Worm (Caenorhabditis elegans) whole organism, dauer: Measurements from ENCODE around the gene mpz-5.

ENCODE experiments used
- unc-62 ChIP-seq: sonication (generic microtip); optimal IDR thresholded peaks from 2 replicates; lab custom pipeline; 2017; ENCODE audit warnings: missing biosample characterization, missing genetic modification reagents, missing genetic modification characterization

mpz-5 gene

DNA sequence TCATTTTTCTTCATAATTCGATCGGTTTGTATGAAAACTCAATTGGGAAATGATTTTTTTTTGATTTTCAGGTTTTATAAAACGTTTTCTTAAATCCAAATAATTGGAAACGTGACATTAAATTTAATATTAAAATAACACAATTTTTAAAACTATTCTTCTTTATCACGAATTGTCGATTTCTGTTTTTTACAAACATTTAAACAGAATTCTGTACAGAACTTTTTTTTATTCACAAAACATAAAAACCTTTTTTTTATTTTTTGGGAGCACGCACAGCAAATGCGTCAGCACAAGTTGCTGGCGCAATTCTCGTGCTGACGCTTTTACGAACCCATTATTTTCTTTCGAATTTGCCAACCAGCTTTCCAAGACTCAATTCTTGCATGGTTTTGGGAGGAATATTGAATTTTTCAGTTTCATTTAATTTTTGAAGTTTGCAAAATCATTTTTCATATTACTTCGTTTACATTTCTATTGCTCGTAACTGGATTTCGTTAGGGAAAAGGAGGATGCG, at the start of gene mpz-5:
Gene mpz-5 (minus strand): TSS at position 51 of the 517 bp plus-strand sequence.
- TF ChIP-seq unc-62 (GFP tag; lab: Kevin White, UChicago): no peak

DNA sequence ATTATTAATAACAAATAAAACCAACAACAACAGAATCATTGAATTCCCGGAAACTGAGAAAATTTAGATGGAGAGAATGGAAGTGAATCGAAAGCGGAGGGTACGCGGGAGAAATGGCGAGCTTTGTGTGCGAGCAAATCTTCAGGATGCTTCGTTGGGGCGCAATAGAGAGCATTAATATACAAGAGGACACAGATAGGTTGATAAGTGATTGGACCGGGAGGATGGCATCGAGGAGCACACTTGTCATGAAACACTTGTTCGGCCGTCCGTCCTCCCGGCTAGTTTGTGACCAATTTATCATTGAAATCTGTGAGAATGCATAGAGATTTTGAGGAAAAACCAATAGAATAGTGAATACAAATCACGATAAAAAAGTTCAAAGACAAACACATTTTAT, 48.6 kb upstream of the mpz-5 start:
- no peak for TF ChIP-seq unc-62 (GFP tag; lab: Kevin White, UChicago)

DNA sequence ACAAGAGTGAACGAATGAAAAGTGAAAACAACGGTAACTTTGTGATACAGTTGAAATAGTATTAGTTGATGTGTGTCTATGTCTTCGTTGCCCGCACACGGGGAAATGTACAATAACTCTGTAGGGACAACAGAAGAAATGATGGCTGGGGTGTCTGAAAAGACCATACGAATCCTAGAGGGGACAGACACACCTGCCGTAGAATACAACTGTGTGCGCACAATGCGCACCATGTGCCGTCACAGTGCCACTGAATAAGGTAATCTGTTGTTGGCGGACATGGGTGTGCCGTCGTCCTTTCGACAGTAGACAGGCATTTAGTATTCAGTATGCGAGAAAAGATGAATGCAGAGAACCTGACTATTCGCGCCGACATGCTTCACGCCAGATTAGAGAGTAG, 47.6 kb upstream of the mpz-5 start:
- no peak for TF ChIP-seq unc-62 (GFP tag; lab: Kevin White, UChicago)

DNA sequence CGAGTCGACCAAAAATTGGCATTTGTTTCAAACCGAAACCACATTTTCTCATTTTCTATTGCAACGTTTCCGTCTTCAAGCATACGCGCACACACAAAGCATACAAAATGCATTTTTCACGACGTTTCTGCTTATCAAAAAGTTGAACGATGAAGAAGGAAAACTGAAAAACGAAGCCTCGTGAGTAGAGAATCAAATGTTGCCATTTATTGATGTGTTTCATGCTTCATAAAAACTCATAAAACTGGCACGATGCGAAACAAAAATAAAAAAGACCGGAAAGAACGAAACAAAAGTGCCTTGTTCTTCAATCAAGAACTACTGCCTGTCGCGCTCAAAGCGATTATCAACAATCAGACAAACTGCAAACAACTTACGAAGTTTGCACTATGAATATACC, 46.8 kb upstream of the mpz-5 start:
- TF ChIP-seq unc-62 (GFP tag; lab: Kevin White, UChicago): no peak

DNA sequence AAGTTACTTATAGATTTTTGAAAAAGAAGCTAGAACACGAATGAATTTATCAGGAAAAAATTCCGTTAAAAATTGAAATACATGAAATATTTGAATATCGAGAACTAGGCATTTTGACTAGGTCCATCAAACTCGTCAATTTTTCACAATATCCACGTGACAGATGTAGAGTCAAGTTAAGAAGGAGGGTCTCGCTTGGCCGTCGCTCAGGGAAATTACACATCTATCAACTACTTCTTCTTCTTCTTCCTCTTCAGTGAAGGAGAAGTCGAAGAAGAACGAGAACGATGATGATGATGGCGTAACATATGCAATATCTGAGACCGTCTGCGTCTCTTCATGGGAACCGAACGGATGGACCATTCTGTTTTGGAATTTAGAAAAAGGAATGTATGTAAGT, 46.3 kb upstream of the mpz-5 start:
- no peak for TF ChIP-seq unc-62 (GFP tag; lab: Kevin White, UChicago)

DNA sequence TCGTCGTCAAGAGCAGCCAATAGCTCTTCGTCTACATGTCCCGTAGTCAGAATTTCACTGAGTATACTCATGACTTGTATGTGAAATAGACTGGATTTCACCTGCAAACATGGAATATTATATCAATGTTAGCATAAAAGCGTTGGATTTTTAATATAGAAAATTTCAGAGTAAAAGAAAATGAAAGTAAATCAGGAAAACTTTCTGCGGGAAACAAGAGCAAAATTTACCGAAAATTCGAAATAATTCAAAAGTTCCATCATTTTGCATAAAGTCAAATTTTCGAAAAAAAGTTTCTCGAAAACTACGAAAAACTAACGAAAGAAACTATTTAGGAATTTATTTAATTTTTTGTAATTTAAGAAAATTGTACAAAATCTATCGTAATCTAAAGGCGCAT, 44.2 kb upstream of the mpz-5 start, which contains the start of gene F13B12.6:
Gene F13B12.6 (minus strand): TSS at position 101 of the 400 bp plus-strand sequence.
- no peak for TF ChIP-seq unc-62 (GFP tag; lab: Kevin White, UChicago)

DNA sequence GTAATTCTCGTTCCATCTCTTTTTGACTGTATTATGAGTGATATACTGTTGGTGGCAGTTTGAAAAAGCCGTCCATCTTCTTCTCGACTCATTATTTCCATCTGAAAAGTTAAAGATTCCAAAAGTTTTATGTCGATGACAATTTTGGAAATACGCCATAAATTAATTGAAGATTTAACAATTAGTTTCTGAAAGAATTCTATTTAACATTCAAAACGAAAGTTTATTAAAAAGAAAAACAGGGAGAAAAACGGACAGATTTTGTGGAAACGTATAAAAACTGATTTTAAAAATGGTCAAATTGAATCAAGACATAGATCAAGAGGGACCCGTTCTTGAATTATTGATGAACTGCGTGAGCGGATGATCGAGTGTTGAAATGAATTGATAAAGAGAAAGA, 40.2 kb upstream of the mpz-5 start, which contains the start of gene R10H10.7:
Gene R10H10.7 (minus strand): TSS at position 101 of the 400 bp plus-strand sequence.
- TF ChIP-seq unc-62 (GFP tag; lab: Kevin White, UChicago): no peak

DNA sequence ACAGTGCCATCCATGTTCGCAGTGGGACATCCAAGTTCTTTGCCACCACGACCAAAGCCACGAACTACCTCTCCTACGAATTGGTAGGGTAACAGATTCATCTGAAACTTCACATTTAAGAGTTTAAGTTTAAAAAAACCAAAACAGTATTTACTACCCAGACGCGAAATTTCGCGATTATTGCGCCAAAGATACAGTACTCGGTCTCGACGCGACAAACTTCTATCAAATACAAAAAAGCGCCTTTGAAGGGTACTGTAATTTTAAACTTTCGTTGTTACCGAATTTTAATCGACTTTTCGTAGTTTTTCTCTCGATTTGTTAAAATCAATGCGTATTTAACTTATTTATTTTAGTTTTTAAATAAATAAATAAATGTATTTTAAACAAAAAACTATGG, 35.8 kb upstream of the mpz-5 start, which contains the start of gene rfk-1:
Gene rfk-1 (minus strand): TSS at position 101 of the 400 bp plus-strand sequence.
- no peak for TF ChIP-seq unc-62 (GFP tag; lab: Kevin White, UChicago)

DNA sequence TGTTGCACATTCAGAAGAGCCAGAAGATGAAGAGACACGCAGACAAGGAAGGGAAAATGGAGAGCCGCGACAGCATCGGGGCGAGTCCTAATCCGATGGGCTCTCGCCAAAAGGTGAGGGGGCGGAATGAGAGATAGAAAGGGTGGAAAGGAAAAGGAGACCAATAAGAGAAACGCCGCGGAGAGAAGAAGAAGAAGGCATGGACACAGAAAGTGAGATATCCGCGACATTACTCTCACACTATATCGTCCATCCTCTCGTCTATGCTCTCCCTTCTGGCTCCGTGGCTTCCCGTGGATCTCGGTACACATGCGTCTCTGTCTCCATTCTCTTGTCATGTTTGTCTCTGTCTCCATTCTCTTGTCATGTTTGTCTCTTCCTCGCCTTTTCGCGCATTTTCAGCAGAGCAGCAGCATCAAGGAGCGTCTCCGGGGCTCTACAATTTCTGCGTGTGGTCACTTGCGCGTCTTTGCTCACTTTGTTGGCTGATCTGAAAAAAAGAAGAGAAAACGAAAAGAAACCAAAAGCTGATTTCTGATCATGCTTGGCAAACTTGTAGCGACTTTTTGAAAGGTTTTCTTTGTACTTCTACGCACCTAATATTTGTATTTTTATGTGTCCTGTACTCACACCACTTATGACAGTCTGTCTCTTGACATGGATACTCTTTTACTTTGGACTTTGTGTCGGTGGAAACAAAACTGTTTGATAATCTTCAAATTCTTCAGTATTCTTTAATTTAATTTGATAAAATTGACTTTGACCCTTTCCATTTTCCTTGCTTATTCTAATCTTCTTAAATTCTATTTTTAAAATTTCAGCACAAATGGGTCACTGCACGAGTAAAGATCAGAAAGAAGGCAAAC, 29.8 kb upstream of the mpz-5 start, which contains the start of gene gpa-7:
Gene gpa-7 (plus strand): TSS at position 816 of the 866 bp plus-strand sequence.
- no peak for TF ChIP-seq unc-62 (GFP tag; lab: Kevin White, UChicago)

DNA sequence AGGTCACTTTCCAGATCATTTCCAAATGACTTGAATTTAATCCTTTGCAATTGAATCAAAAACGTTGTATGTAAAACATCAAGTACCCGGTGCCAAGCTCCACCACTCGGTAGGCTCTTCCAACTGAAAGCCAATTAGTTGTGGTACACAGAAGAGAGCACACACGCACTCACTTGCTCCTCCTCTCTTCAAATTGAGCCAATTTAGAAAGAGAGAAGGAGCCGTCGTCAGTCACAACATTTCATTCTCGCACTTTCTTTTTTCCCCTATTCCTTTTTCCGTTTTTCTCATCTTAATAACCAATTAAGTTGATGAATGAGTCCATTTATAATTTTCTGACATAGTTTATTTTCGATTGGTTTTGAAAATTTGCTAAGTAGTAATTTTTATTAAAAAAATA, 24.6 kb upstream of the mpz-5 start:
- no peak for TF ChIP-seq unc-62 (GFP tag; lab: Kevin White, UChicago)

DNA sequence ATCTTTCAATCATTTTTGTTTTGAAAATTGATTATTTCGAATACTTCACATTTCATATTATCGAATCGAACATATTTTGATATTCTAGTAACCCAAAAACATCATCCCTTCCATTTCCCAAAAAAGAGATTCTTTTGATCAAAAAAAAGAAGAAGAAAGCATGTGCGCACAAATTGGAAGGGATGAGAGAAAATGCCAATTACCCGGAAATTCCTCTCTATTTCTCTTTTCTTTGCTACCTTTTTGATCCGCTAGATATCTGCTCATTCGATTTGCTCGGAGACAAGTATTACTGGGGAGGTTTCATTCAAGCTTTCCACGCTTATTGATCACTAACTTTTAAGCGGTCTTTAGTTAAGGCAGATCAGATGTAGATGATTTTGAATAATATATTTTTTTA, 23.2 kb upstream of the mpz-5 start:
- no peak for TF ChIP-seq unc-62 (GFP tag; lab: Kevin White, UChicago)

DNA sequence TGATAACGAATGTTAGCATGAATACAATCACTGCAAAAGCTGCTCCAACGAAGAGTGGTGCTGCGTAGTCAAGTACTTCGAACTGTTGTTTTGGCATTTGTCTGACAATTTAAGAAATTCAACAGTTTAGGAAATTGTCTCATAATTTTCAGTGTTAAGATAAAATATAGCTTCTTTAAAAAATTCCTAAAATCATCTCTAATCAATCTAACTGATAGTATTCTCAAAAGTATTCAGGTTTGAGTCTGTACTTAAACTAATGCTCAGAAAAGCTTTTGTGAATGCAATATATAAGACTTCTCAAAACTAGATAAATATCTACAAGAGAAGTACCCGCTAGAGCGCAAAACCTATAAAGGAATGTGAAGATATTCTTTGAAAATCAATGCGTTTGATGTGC, 21.2 kb upstream of the mpz-5 start, which contains the start of gene R10H10.4:
Gene R10H10.4 (minus strand): TSS at position 101 of the 400 bp plus-strand sequence.
- no peak for TF ChIP-seq unc-62 (GFP tag; lab: Kevin White, UChicago)

DNA sequence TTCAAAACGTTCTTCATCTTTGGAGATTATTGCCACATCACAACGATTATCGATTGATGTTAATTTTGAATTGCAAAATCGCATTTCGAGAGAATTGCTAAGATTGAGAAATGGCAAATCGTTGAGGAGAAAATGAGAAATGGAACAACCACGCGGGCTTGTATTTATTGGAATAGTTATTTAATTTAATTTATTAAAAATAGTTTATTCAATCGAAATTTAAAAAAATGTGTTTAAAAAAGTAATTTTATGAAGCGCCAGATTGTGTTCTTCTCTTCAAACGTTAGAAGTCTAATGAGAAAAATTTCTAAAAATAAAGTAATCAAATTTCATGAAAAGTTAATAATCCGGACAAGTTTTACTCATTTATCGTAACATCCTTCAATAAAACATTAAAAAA, 18.2 kb upstream of the mpz-5 start, which contains the start of gene spe-26:
Gene spe-26 (minus strand): TSS at position 101 of the 400 bp plus-strand sequence.
- TF ChIP-seq unc-62 (GFP tag; lab: Kevin White, UChicago): no peak

DNA sequence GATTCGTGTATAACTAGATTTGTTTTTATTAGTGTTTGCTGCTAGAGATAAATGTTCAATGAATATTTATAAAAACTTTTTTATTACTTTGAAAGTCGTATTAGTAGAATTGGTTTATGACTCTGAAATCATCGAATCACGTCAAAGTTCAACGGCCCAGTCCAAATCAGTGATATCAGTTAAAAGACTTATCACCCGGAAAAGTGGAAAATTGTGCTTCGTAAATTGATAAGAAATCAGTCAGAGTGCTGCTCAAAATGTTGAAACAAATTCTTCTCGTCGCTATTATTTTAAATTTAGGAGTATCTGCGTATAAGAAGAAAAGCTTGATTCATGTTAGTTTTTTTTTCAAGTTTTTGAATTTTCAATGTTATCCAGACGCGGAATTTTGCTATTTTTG, 14.6 kb upstream of the mpz-5 start, which contains the start of gene R10H10.3:
Gene R10H10.3 (plus strand): TSS at position 243 of the 400 bp plus-strand sequence.
- TF ChIP-seq unc-62 (GFP tag; lab: Kevin White, UChicago): no peak

DNA sequence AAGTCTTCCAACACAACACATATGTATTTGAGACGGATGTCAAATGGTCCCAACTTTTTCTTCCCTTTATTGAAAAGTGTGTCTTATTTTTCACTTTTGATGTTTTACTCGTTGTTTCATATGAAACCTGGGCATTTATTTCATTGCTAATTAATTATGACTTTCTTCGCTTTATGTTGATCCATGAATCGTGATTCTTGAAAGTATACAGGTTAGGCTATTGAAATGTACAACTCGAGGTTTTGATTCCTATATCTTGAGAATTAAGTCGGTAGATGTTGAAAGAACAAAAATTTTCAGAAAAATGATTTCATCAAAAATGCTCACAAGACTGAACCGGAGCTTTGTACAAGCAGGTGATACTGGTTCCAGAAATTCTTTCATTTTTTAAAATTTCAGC, 13.5 kb upstream of the mpz-5 start, which contains the start of gene nfu-1:
Gene nfu-1 (plus strand): TSS at position 301 of the 400 bp plus-strand sequence.
- TF ChIP-seq unc-62 (GFP tag; lab: Kevin White, UChicago): no peak

DNA sequence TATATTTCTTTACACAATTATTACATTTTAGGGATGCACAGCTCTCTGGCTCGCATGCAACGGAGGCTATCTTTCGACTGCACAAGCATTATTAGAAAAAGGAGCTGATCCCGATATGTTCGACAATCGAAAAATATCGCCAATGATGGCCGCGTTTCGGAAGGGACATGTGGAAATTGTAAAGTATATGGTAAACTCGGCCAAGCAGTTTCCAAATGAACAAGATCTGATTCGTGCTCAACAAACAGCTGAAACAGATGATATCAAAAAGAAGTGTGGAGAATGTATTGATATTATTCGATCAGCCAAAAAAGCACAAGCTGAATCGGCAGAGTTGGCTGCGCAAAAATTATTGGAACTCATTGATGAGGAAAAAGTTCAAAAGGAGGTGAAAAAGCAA, 9.3 kb upstream of the mpz-5 start:
- TF ChIP-seq unc-62 (GFP tag; lab: Kevin White, UChicago): no peak
